Worm (Caenorhabditis elegans): ENCODE results near the gene ten-1.
A peak's percentile ranks its signal among the peaks of the same experiment; 100 is the strongest.

The ten-1 gene

ce11 chrIII:6816930-6817329, 3.8 kb upstream of the ten-1 start, which contains the start of gene F28F5.4:
Gene F28F5.4 (minus strand): TSS chrIII:6817033.
- TF ChIP-seq ceh-48 (tag; optimal IDR thresholded peaks at IDR 0.05), result no peak
- no peak for TF ChIP-seq C38D4.7 (GFP tag; optimal IDR thresholded peaks at IDR 0.05)
- TF ChIP-seq fax-1 (tag; optimal IDR thresholded peaks at IDR 0.05), result no peak
- no peak for TF ChIP-seq npax-4 (tag; optimal IDR thresholded peaks at IDR 0.05)
- no peak for TF ChIP-seq pha-2 (tag; optimal IDR thresholded peaks at IDR 0.05)
- TF ChIP-seq ama-1 (optimal IDR thresholded peaks at IDR 0.05), result no peak
- TF ChIP-seq pax-1 (tag; optimal IDR thresholded peaks at IDR 0.05), result no peak
- no peak for TF ChIP-seq syd-9 (tag; optimal IDR thresholded peaks at IDR 0.05)
- no peak for TF ChIP-seq ceh-14 (tag; optimal IDR thresholded peaks at IDR 0.05)
- no peak for TF ChIP-seq hlh-30 (tag; optimal IDR thresholded peaks at IDR 0.05; ENCODE audit: insufficient read depth)
- TF ChIP-seq ztf-16 (tag; optimal IDR thresholded peaks at IDR 0.05), result no peak
- no peak for TF ChIP-seq unc-42 (tag; optimal IDR thresholded peaks at IDR 0.05)
- TF ChIP-seq hlh-6 (tag; optimal IDR thresholded peaks at IDR 0.05), result no peak
- TF ChIP-seq fkh-6 (tag; optimal IDR thresholded peaks at IDR 0.05), result no peak
- no peak for TF ChIP-seq hlh-13 (GFP tag; optimal IDR thresholded peaks at IDR 0.05)
- TF ChIP-seq ahr-1 (tag; optimal IDR thresholded peaks at IDR 0.05), result no peak
- no peak for TF ChIP-seq che-1 (tag; optimal IDR thresholded peaks at IDR 0.05)

ce11 chrIII:6818037-6818436, 2.7 kb upstream of the ten-1 start:
- TF ChIP-seq zip-5 (tag; optimal IDR thresholded peaks at IDR 0.05), result no peak

ce11 chrIII:6819322-6819901, 1.3 kb upstream of the ten-1 start, which contains the start of gene F28F5.6:
Gene F28F5.6 (minus strand): TSS chrIII:6819372.
- peak; percentile 68 for TF ChIP-seq elt-2 (tag; optimal IDR thresholded peaks at IDR 0.05)
- no peak for TF ChIP-seq unc-42 (tag; optimal IDR thresholded peaks at IDR 0.05)
- no peak for TF ChIP-seq dmd-4 (tag; optimal IDR thresholded peaks at IDR 0.05; ENCODE audit: borderline replicate concordance)
- no peak for TF ChIP-seq rnt-1 (tag; optimal IDR thresholded peaks at IDR 0.05)

ce11 chrIII:6822790-6823189, 2.1 kb downstream of the ten-1 start:
- TF ChIP-seq ceh-14 (tag; optimal IDR thresholded peaks at IDR 0.05), result no peak
- no peak for TF ChIP-seq ceh-24 (tag; optimal IDR thresholded peaks at IDR 0.05)
- no peak for TF ChIP-seq zip-5 (tag; optimal IDR thresholded peaks at IDR 0.05)
- TF ChIP-seq C38D4.7 (GFP tag; optimal IDR thresholded peaks at IDR 0.05), result no peak
- no peak for TF ChIP-seq hlh-30 (tag; optimal IDR thresholded peaks at IDR 0.05; ENCODE audit: insufficient read depth)
- TF ChIP-seq ceh-9 (tag; optimal IDR thresholded peaks at IDR 0.05), result no peak
- no peak for TF ChIP-seq pha-2 (tag; optimal IDR thresholded peaks at IDR 0.05)
- no peak for TF ChIP-seq dve-1 (tag; optimal IDR thresholded peaks at IDR 0.05)
- TF ChIP-seq ceh-34 (tag; optimal IDR thresholded peaks at IDR 0.05), result no peak
- no peak for TF ChIP-seq nfya-1 (tag; optimal IDR thresholded peaks at IDR 0.05)
- no peak for TF ChIP-seq ztf-16 (tag; optimal IDR thresholded peaks at IDR 0.05)
- no peak for TF ChIP-seq rnt-1 (tag; optimal IDR thresholded peaks at IDR 0.05)

ce11 chrIII:6826137-6826536, 5.4 kb downstream of the ten-1 start:
- TF ChIP-seq hlh-30 (tag; optimal IDR thresholded peaks at IDR 0.05; ENCODE audit: insufficient read depth), result peak; percentile 24
- no peak for TF ChIP-seq hlh-8 (tag; optimal IDR thresholded peaks at IDR 0.05)
- TF ChIP-seq elt-2 (tag; optimal IDR thresholded peaks at IDR 0.05), result peak; percentile 50

- peak; percentile 7 for TF ChIP-seq ceh-34 (tag; optimal IDR thresholded peaks at IDR 0.05)
- TF ChIP-seq pax-1 (tag; optimal IDR thresholded peaks at IDR 0.05), result no peak
- TF ChIP-seq npax-4 (tag; optimal IDR thresholded peaks at IDR 0.05), result no peak
- no peak for TF ChIP-seq hlh-6 (tag; optimal IDR thresholded peaks at IDR 0.05)
- no peak for TF ChIP-seq ttx-3 (tag; optimal IDR thresholded peaks at IDR 0.05)
- TF ChIP-seq K09A11.1 (tag; optimal IDR thresholded peaks at IDR 0.05; ENCODE audit: insufficient read depth), result no peak
- no peak for TF ChIP-seq syd-9 (tag; optimal IDR thresholded peaks at IDR 0.05)
- no peak for TF ChIP-seq elt-2 (tag; optimal IDR thresholded peaks at IDR 0.05)
Observed at ce11 chrIII:6831312-6831711, 10.6 kb downstream of the ten-1 start.

All from whole organism, late embryonic.